In the genomic region with DNA sequence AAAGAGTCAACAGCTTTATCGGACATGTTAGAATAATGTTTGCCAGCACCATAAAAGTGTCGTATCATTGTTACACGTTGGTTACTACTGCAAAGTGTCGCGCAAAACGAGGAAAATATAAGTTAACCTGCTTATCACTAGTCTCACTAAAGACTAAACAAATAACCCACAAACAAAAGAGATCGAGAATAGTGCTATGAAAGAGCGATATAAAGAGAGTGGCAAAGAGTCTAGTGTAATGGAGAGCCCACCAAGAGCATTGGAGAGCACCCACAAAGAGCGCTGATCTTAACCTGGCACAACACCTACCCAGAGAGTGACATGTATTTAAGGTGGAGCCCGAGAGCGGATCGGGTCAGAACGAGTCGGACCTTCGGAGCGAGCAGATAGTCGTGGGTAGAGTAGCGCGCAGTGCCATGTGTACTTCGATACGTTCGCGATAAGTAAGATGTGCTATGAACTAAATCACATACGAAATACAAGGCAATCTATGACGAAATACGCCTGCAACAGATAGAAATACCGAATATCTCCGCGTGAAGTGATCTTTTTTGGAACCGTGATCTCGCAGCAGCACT, we compare ENCODE assay signal across 1 fruit fly cellular context.
TF ChIP-seq lines count a peak whose summit lies in the region.

A gene (plus strand): TSS at position 378 of the 578 bp plus-strand sequence.

TF ChIP-seq in whole organism, embryonic, 481 proteins besides CTCF, POLR2A, EP300 and RAD21 (continued from another document and continues in another):
- no peak; the same call in 1 of the 2 replicates for TF ChIP-seq CG9215 (GFP tag; IDR thresholded peaks at IDR 0.05; lab: Robert Waterston, UW)
- TF ChIP-seq ham (GFP tag; IDR thresholded peaks at IDR 0.05; lab: Robert Waterston, UW) = no peak
- no peak for TF ChIP-seq psq (GFP tag; optimal IDR thresholded peaks at IDR 0.05; lab: Kevin White, UChicago)
- peak; percentile 58 for TF ChIP-seq CG6854 (GFP tag; optimal IDR thresholded peaks at IDR 0.05; lab: Kevin White, UChicago)
- no peak for TF ChIP-seq gcm2 (GFP tag; optimal IDR thresholded peaks at IDR 0.05; lab: Kevin White, UChicago)
- TF ChIP-seq peb (GFP tag; IDR thresholded peaks at IDR 0.05; lab: Robert Waterston, UW) = no peak
- peak; percentile 21; the same call in 1 of the 2 replicates for TF ChIP-seq Adf1 (GFP tag; IDR thresholded peaks at IDR 0.05; lab: Robert Waterston, UW)
- peak; percentile 29 for TF ChIP-seq CG13894 (tag; optimal IDR thresholded peaks at IDR 0.05; lab: Kevin White, UChicago)
- peak; percentile 11 for TF ChIP-seq CG9876 (GFP tag; optimal IDR thresholded peaks at IDR 0.05; lab: Kevin White, UChicago)
- TF ChIP-seq croc (GFP tag; conservative IDR thresholded peaks at IDR 0.05; lab: Robert Waterston, UW) = no peak
- no peak for TF ChIP-seq CG4707 (GFP tag; optimal IDR thresholded peaks at IDR 0.05; lab: Kevin White, UChicago)
- TF ChIP-seq Awh (GFP tag; IDR thresholded peaks at IDR 0.05; lab: Robert Waterston, UW) = peak; percentile 32; the same call in 1 of the 2 replicates
- peak; percentile 58; the same call in 1 of the 3 replicates for TF ChIP-seq sr (GFP tag; IDR thresholded peaks at IDR 0.05; lab: Robert Waterston, UW)
- peak; percentile 76 for TF ChIP-seq gcm (GFP tag; optimal IDR thresholded peaks at IDR 0.05; lab: Kevin White, UChicago)
- no peak for TF ChIP-seq CG8765 (GFP tag; IDR thresholded peaks at IDR 0.05; lab: Robert Waterston, UW)
- no peak for TF ChIP-seq dmrt99B (tag; optimal IDR thresholded peaks at IDR 0.05; lab: Kevin White, UChicago)
- peak; percentile 99 to 100 for TF ChIP-seq Trl (optimal IDR thresholded peaks at IDR 0.05; lab: Kevin White, UChicago)
- TF ChIP-seq Trl (GFP tag; optimal IDR thresholded peaks at IDR 0.05; lab: Kevin White, UChicago) = peak; percentile 54
- TF ChIP-seq ken (GFP tag; IDR thresholded peaks at IDR 0.05; lab: Robert Waterston, UW) = no peak
- peak; percentile 29; the same call in 1 of the 2 replicates for TF ChIP-seq seq (GFP tag; IDR thresholded peaks at IDR 0.05; lab: Robert Waterston, UW)
- TF ChIP-seq CG4404 (GFP tag; IDR thresholded peaks at IDR 0.05; lab: Robert Waterston, UW) = no peak
- no peak for TF ChIP-seq lmd (GFP tag; IDR thresholded peaks at IDR 0.05; lab: Robert Waterston, UW)
- peak; percentile 6; the same call in 1 of the 2 replicates for TF ChIP-seq sens-2 (GFP tag; IDR thresholded peaks at IDR 0.05; lab: Robert Waterston, UW)
- TF ChIP-seq CG6765 (GFP tag; optimal IDR thresholded peaks at IDR 0.05; lab: Kevin White, UChicago) = peak; percentile 48
- no peak for TF ChIP-seq Doc2 (GFP tag; IDR thresholded peaks at IDR 0.05; lab: Robert Waterston, UW)
- no peak for TF ChIP-seq eyg (GFP tag; optimal IDR thresholded peaks at IDR 0.05; lab: Kevin White, UChicago)
- no peak for TF ChIP-seq bcd (GFP tag; optimal IDR thresholded peaks at IDR 0.05; lab: Kevin White, UChicago)
- TF ChIP-seq CG13424 (tag; optimal IDR thresholded peaks at IDR 0.05; lab: Kevin White, UChicago) = peak; percentile 38
- no peak for TF ChIP-seq Blimp-1 (GFP tag; optimal IDR thresholded peaks at IDR 0.05; lab: Kevin White, UChicago)
- TF ChIP-seq vnd (GFP tag; IDR thresholded peaks at IDR 0.05; lab: Robert Waterston, UW; ENCODE audit: partially characterized antibody) = no peak
- TF ChIP-seq Xbp1 (GFP tag; optimal IDR thresholded peaks at IDR 0.05; lab: Kevin White, UChicago) = no peak
- TF ChIP-seq Max (GFP tag; optimal IDR thresholded peaks at IDR 0.05; lab: Kevin White, UChicago) = no peak
- TF ChIP-seq slbo (GFP tag; IDR thresholded peaks at IDR 0.05; lab: Robert Waterston, UW) = peak; percentile 56
- TF ChIP-seq CG14014 (GFP tag; IDR thresholded peaks at IDR 0.05; lab: Robert Waterston, UW) = peak; percentile 58; the same call in 1 of the 2 replicates
- TF ChIP-seq insv (GFP tag; optimal IDR thresholded peaks at IDR 0.05; lab: Kevin White, UChicago) = peak in 1 of 2 experiments; percentile 6
- TF ChIP-seq HLHmδ (GFP tag; optimal IDR thresholded peaks at IDR 0.05; lab: Kevin White, UChicago) = peak; percentile 92
- TF ChIP-seq tap (tag; optimal IDR thresholded peaks at IDR 0.05; lab: Kevin White, UChicago) = peak; percentile 49
- TF ChIP-seq CG9932 (GFP tag; IDR thresholded peaks at IDR 0.05; lab: Robert Waterston, UW) = peak; percentile 42
- peak; percentile 46 for TF ChIP-seq Side (GFP tag; optimal IDR thresholded peaks at IDR 0.05; lab: Kevin White, UChicago)
- TF ChIP-seq Nf-YC (tag; optimal IDR thresholded peaks at IDR 0.05; lab: Kevin White, UChicago) = peak; percentile 38
- no peak for TF ChIP-seq CG6175 (GFP tag; IDR thresholded peaks at IDR 0.05; lab: Robert Waterston, UW)
- no peak for TF ChIP-seq Lhr (GFP tag; optimal IDR thresholded peaks at IDR 0.05; lab: Kevin White, UChicago)
- peak; percentile 76; the same call in 2 of the 3 replicates for TF ChIP-seq CG34422 (GFP tag; IDR thresholded peaks at IDR 0.05; lab: Robert Waterston, UW)
- no peak for TF ChIP-seq CG15696 (tag; optimal IDR thresholded peaks at IDR 0.05; lab: Kevin White, UChicago)
- no peak for TF ChIP-seq Sox100B (GFP tag; optimal IDR thresholded peaks at IDR 0.05; lab: Kevin White, UChicago)
- peak; percentile 69; the same call in 1 of the 2 replicates for TF ChIP-seq sob (GFP tag; IDR thresholded peaks at IDR 0.05; lab: Robert Waterston, UW)
- peak; percentile 88 for TF ChIP-seq chm (GFP tag; IDR thresholded peaks at IDR 0.05; lab: Robert Waterston, UW)
- TF ChIP-seq chif (GFP tag; optimal IDR thresholded peaks at IDR 0.05; lab: Kevin White, UChicago) = no peak
- no peak for TF ChIP-seq trh (GFP tag; optimal IDR thresholded peaks at IDR 0.05; lab: Kevin White, UChicago)
- TF ChIP-seq Ets65A (GFP tag; lab: Kevin White, UChicago) = no peak
- no peak for TF ChIP-seq shn (GFP tag; optimal IDR thresholded peaks at IDR 0.05; lab: Kevin White, UChicago)
- peak; percentile 56 for TF ChIP-seq MTF-1 (GFP tag; optimal IDR thresholded peaks at IDR 0.05; lab: Kevin White, UChicago; ENCODE audit: borderline replicate concordance)
- TF ChIP-seq maf-S (GFP tag; optimal IDR thresholded peaks at IDR 0.05; lab: Kevin White, UChicago) = no peak
- TF ChIP-seq CG11093 (GFP tag; IDR thresholded peaks at IDR 0.05; lab: Robert Waterston, UW) = no peak
- peak; percentile 15; the same call in 1 of the 2 replicates for TF ChIP-seq Ada2b (GFP tag; IDR thresholded peaks at IDR 0.05; lab: Robert Waterston, UW)
- peak; percentile 81 for TF ChIP-seq CG17385 (GFP tag; optimal IDR thresholded peaks at IDR 0.05; lab: Kevin White, UChicago)
- no peak for TF ChIP-seq CG43689 (GFP tag; IDR thresholded peaks at IDR 0.05; lab: Robert Waterston, UW)
- peak; percentile 71 for TF ChIP-seq CG3995 (GFP tag; optimal IDR thresholded peaks at IDR 0.05; lab: Kevin White, UChicago)
- no peak for TF ChIP-seq CG3838 (GFP tag; optimal IDR thresholded peaks at IDR 0.05; lab: Kevin White, UChicago)
- peak; percentile 56 for TF ChIP-seq CG6254 (GFP tag; optimal IDR thresholded peaks at IDR 0.05; lab: Kevin White, UChicago)
- no peak for TF ChIP-seq bab2 (GFP tag; optimal IDR thresholded peaks at IDR 0.05; lab: Kevin White, UChicago)
- TF ChIP-seq ewg (GFP tag; optimal IDR thresholded peaks at IDR 0.05; lab: Kevin White, UChicago) = no peak
- TF ChIP-seq nmo (GFP tag; optimal IDR thresholded peaks at IDR 0.05; lab: Kevin White, UChicago) = no peak
- peak; percentile 69; the same call in 1 of the 2 replicates for TF ChIP-seq Drgx (GFP tag; IDR thresholded peaks at IDR 0.05; lab: Robert Waterston, UW)
- no peak for TF ChIP-seq ara (GFP tag; IDR thresholded peaks at IDR 0.05; lab: Robert Waterston, UW)
- no peak for TF ChIP-seq CG9727 (GFP tag; optimal IDR thresholded peaks at IDR 0.05; lab: Kevin White, UChicago)
- no peak for TF ChIP-seq zfh2 (GFP tag; optimal IDR thresholded peaks at IDR 0.05; lab: Kevin White, UChicago)
- TF ChIP-seq CG10654 (GFP tag; optimal IDR thresholded peaks at IDR 0.05; lab: Kevin White, UChicago) = no peak
- TF ChIP-seq CG3407 (GFP tag; optimal IDR thresholded peaks at IDR 0.05; lab: Kevin White, UChicago) = peak; percentile 48
- no peak for TF ChIP-seq pan (optimal IDR thresholded peaks at IDR 0.05; lab: Kevin White, UChicago)
- TF ChIP-seq pan (GFP tag; optimal IDR thresholded peaks at IDR 0.05 in 1 of 2, IDR thresholded peaks at IDR 0.05 in 1 of 2) = peak in 1 of 2 experiments; percentile 49
- TF ChIP-seq prd (optimal IDR thresholded peaks at IDR 0.05; lab: Kevin White, UChicago) = no peak
- TF ChIP-seq prd (GFP tag; IDR thresholded peaks at IDR 0.05; lab: Robert Waterston, UW) = no peak
- peak; percentile 48; the same call in 1 of the 2 replicates for TF ChIP-seq tna (GFP tag; IDR thresholded peaks at IDR 0.05; lab: Robert Waterston, UW; ENCODE audit: partially characterized antibody)
- peak; percentile 41 for TF ChIP-seq CG5180 (GFP tag; optimal IDR thresholded peaks at IDR 0.05; lab: Kevin White, UChicago)
- TF ChIP-seq sima (GFP tag; optimal IDR thresholded peaks at IDR 0.05; lab: Kevin White, UChicago) = no peak
- TF ChIP-seq dan (GFP tag; IDR thresholded peaks at IDR 0.05; lab: Robert Waterston, UW) = no peak
- TF ChIP-seq CG6791 (GFP tag; IDR thresholded peaks at IDR 0.05; lab: Robert Waterston, UW; ENCODE audit: partially characterized antibody) = no peak; the same call in 2 of the 3 replicates
- TF ChIP-seq zen (tag; optimal IDR thresholded peaks at IDR 0.05; lab: Kevin White, UChicago) = no peak
- peak; percentile 96 for TF ChIP-seq Jarid2 (GFP tag; optimal IDR thresholded peaks at IDR 0.05; lab: Kevin White, UChicago)
- TF ChIP-seq CG16863 (GFP tag; optimal IDR thresholded peaks at IDR 0.05; lab: Kevin White, UChicago) = no peak
- peak; percentile 62 for TF ChIP-seq sd (tag; optimal IDR thresholded peaks at IDR 0.05; lab: Kevin White, UChicago)
- TF ChIP-seq Usf (GFP tag; optimal IDR thresholded peaks at IDR 0.05; lab: Kevin White, UChicago) = no peak
- TF ChIP-seq nerfin-1 (tag; optimal IDR thresholded peaks at IDR 0.05; lab: Kevin White, UChicago) = no peak
- no peak for TF ChIP-seq D (optimal IDR thresholded peaks at IDR 0.05; lab: Kevin White, UChicago)
- TF ChIP-seq D (GFP tag; optimal IDR thresholded peaks at IDR 0.05; lab: Kevin White, UChicago) = no peak
- TF ChIP-seq rib (GFP tag; IDR thresholded peaks at IDR 0.05; lab: Robert Waterston, UW) = peak; percentile 65; the same call in 1 of the 2 replicates
- TF ChIP-seq Hr3 (GFP tag; optimal IDR thresholded peaks at IDR 0.05; lab: Kevin White, UChicago) = no peak
- no peak for TF ChIP-seq HmgD (GFP tag; optimal IDR thresholded peaks at IDR 0.05; lab: Kevin White, UChicago)
- TF ChIP-seq YL-1 (GFP tag; optimal IDR thresholded peaks at IDR 0.05; lab: Kevin White, UChicago) = no peak
- peak; percentile 54 for TF ChIP-seq CG18599 (GFP tag; optimal IDR thresholded peaks at IDR 0.05; lab: Kevin White, UChicago)
- peak; percentile 31; the same call in 1 of the 2 replicates for TF ChIP-seq Dref (GFP tag; IDR thresholded peaks at IDR 0.05; lab: Robert Waterston, UW)
- peak; percentile 41; the same call in 1 of the 3 replicates for TF ChIP-seq ase (GFP tag; IDR thresholded peaks at IDR 0.05; lab: Robert Waterston, UW)
- no peak for TF ChIP-seq CG9817 (tag; optimal IDR thresholded peaks at IDR 0.05; lab: Kevin White, UChicago)
- peak; percentile 40 for TF ChIP-seq corto (GFP tag; optimal IDR thresholded peaks at IDR 0.05; lab: Kevin White, UChicago)
- TF ChIP-seq stc (GFP tag; IDR thresholded peaks at IDR 0.05; lab: Robert Waterston, UW) = peak; percentile 45; the same call in 1 of the 2 replicates
- TF ChIP-seq HLH54F (GFP tag; optimal IDR thresholded peaks at IDR 0.05; lab: Kevin White, UChicago) = no peak
- TF ChIP-seq CG8388 (GFP tag; optimal IDR thresholded peaks at IDR 0.05; lab: Kevin White, UChicago) = no peak
- TF ChIP-seq btn (GFP tag; optimal IDR thresholded peaks at IDR 0.05; lab: Kevin White, UChicago) = peak; percentile 40
- no peak for TF ChIP-seq trem (tag; optimal IDR thresholded peaks at IDR 0.05; lab: Kevin White, UChicago)
- TF ChIP-seq Hmx (GFP tag; optimal IDR thresholded peaks at IDR 0.05; lab: Kevin White, UChicago) = no peak
- TF ChIP-seq gro (GFP tag; optimal IDR thresholded peaks at IDR 0.05; lab: Kevin White, UChicago) = peak; percentile 12
- TF ChIP-seq CG17829 (tag; optimal IDR thresholded peaks at IDR 0.05; lab: Kevin White, UChicago) = peak; percentile 11
- no peak for TF ChIP-seq tgo (GFP tag; IDR thresholded peaks at IDR 0.05; lab: Robert Waterston, UW)
- peak; percentile 38 for TF ChIP-seq sug (tag; optimal IDR thresholded peaks at IDR 0.05; lab: Kevin White, UChicago)
- peak; percentile 76 for TF ChIP-seq odd (GFP tag; optimal IDR thresholded peaks at IDR 0.05; lab: Kevin White, UChicago)
- peak; percentile 57 for TF ChIP-seq NC2α (GFP tag; optimal IDR thresholded peaks at IDR 0.05; lab: Kevin White, UChicago)
- no peak for TF ChIP-seq CG10565 (GFP tag; optimal IDR thresholded peaks at IDR 0.05; lab: Kevin White, UChicago)
- TF ChIP-seq lola (GFP tag; optimal IDR thresholded peaks at IDR 0.05; lab: Kevin White, UChicago) = no peak
- no peak for TF ChIP-seq CG1024 (GFP tag; IDR thresholded peaks at IDR 0.05; lab: Robert Waterston, UW)
- peak; percentile 10 for TF ChIP-seq CG12942 (GFP tag; optimal IDR thresholded peaks at IDR 0.05; lab: Kevin White, UChicago)
- TF ChIP-seq CG10321 (GFP tag; IDR thresholded peaks at IDR 0.05; lab: Robert Waterston, UW) = no peak
- TF ChIP-seq BtbVII (GFP tag; optimal IDR thresholded peaks at IDR 0.05; lab: Kevin White, UChicago) = peak; percentile 82
- TF ChIP-seq mirr (GFP tag; optimal IDR thresholded peaks at IDR 0.05; lab: Kevin White, UChicago) = peak; percentile 68
- no peak for TF ChIP-seq CG16815 (GFP tag; optimal IDR thresholded peaks at IDR 0.05; lab: Kevin White, UChicago)
- TF ChIP-seq kni (GFP tag; optimal IDR thresholded peaks at IDR 0.05; lab: Kevin White, UChicago) = peak; percentile 27
- no peak for TF ChIP-seq CG10979 (tag; optimal IDR thresholded peaks at IDR 0.05; lab: Kevin White, UChicago)
- no peak for TF ChIP-seq fd3F (GFP tag; optimal IDR thresholded peaks at IDR 0.05; lab: Kevin White, UChicago)
- TF ChIP-seq CG4617 (GFP tag; optimal IDR thresholded peaks at IDR 0.05; lab: Kevin White, UChicago; ENCODE audit: borderline replicate concordance) = no peak
- no peak for TF ChIP-seq CG7745 (tag; optimal IDR thresholded peaks at IDR 0.05; lab: Kevin White, UChicago)
- TF ChIP-seq HHEX (GFP tag; optimal IDR thresholded peaks at IDR 0.05; lab: Kevin White, UChicago) = peak; percentile 32
- TF ChIP-seq CG12104 (GFP tag; optimal IDR thresholded peaks at IDR 0.05; lab: Kevin White, UChicago) = no peak
- no peak for TF ChIP-seq Kr (GFP tag; optimal IDR thresholded peaks at IDR 0.05; lab: Kevin White, UChicago)
- TF ChIP-seq CG7357 (GFP tag; IDR thresholded peaks at IDR 0.05; lab: Robert Waterston, UW) = no peak
- peak; percentile 76; the same call in 2 of the 3 replicates for TF ChIP-seq Dbx (GFP tag; IDR thresholded peaks at IDR 0.05; lab: Robert Waterston, UW)
- no peak for TF ChIP-seq CG14710 (tag; optimal IDR thresholded peaks at IDR 0.05; lab: Kevin White, UChicago)
